Fruit fly (Drosophila melanogaster) whole organism, embryonic: ENCODE results near the gene Ilp4.
A peak's percentile ranks its signal among the peaks of the same experiment; 100 is the strongest.

ENCODE experiments used
- Adf1 ChIP-seq: fragments of 200-800 bp; sonication (Bioruptor generic); IDR thresholded peaks from 2 replicates; pipeline ENCODE4 v1.3.6; 2022; ENCODE audit warnings: missing biosample characterization, missing genetic modification characterization
- CG10267 ChIP-seq: fragments of 200-800 bp; sonication (Bioruptor generic); optimal IDR thresholded peaks from 2 replicates; lab custom pipeline; 2018; ENCODE audit warnings: missing biosample characterization, mild to moderate bottlenecking, missing genetic modification characterization, moderate library complexity
- CG10431 ChIP-seq: fragments of 200-800 bp; sonication (Bioruptor generic); optimal IDR thresholded peaks from 3 replicates; lab custom pipeline; 2018; ENCODE audit warnings: missing biosample characterization, mild to moderate bottlenecking, missing genetic modification characterization
- CG11247 ChIP-seq: fragments of 200-800 bp; sonication (Bioruptor generic); IDR thresholded peaks from 2 replicates; pipeline ENCODE4 v1.3.6; 2022; ENCODE audit warnings: missing biosample characterization, missing genetic modification characterization
- CG11456 ChIP-seq: fragments of 200-800 bp; sonication (Bioruptor generic); IDR thresholded peaks from 3 replicates; pipeline ENCODE4 v1.3.6; 2022; ENCODE audit warnings: missing biosample characterization, missing genetic modification characterization
- CG11695 ChIP-seq: fragments of 200-800 bp; sonication (Bioruptor generic); IDR thresholded peaks from 3 replicates; pipeline ENCODE4 v1.3.6; 2022; ENCODE audit warnings: missing biosample characterization, missing genetic modification characterization
- CG12391 ChIP-seq: fragments of 200-800 bp; sonication (Bioruptor generic); optimal IDR thresholded peaks from 3 replicates; lab custom pipeline; 2018; ENCODE audit warnings: missing biosample characterization, mild to moderate bottlenecking, missing genetic modification characterization, moderate library complexity
- CG13287 ChIP-seq: fragments of 200-800 bp; sonication (Bioruptor generic); IDR thresholded peaks from 2 replicates; pipeline ENCODE4 v1.3.6; 2022; ENCODE audit warnings: missing biosample characterization, missing genetic modification characterization; ENCODE audit not compliant: partially characterized antibody
- CG15514 ChIP-seq: fragments of 200-800 bp; sonication (Bioruptor generic); optimal IDR thresholded peaks from 3 replicates; lab custom pipeline; 2017; ENCODE audit warnings: missing biosample characterization, missing genetic modification characterization, mild to moderate bottlenecking, moderate library complexity, missing genetic modification reagents
- CG17612 ChIP-seq: fragments of 200-800 bp; sonication (Bioruptor generic); IDR thresholded peaks from 2 replicates; pipeline ENCODE4 v1.3.6; 2022; ENCODE audit warnings: missing biosample characterization, missing genetic modification characterization
- CG2120 ChIP-seq: fragments of 200-800 bp; sonication (Bioruptor generic); optimal IDR thresholded peaks from 3 replicates; lab custom pipeline; 2016; ENCODE audit warnings: missing biosample characterization, missing genetic modification characterization
- CG32532 ChIP-seq: fragments of 200-800 bp; sonication (Bioruptor generic); IDR thresholded peaks from 2 replicates; pipeline ENCODE4 v1.3.6; 2022; ENCODE audit warnings: missing biosample characterization, missing genetic modification characterization
- CG3847 ChIP-seq: fragments of 200-800 bp; sonication (Bioruptor generic); IDR thresholded peaks from 2 replicates; pipeline ENCODE4 v1.3.6; 2022; ENCODE audit warnings: missing biosample characterization, missing genetic modification characterization
- CG3995 ChIP-seq: fragments of 200-800 bp; sonication (Bioruptor generic); optimal IDR thresholded peaks from 3 replicates; lab custom pipeline; 2016; ENCODE audit warnings: missing biosample characterization, missing genetic modification characterization
- CG4360 ChIP-seq: fragments of 200-800 bp; sonication (Bioruptor generic); IDR thresholded peaks from 2 replicates; pipeline ENCODE4 v1.3.6; 2022; ENCODE audit warnings: missing biosample characterization, missing genetic modification characterization
- CG4707 ChIP-seq: fragments of 200-800 bp; sonication (Bioruptor generic); optimal IDR thresholded peaks from 2 replicates; lab custom pipeline; 2018; ENCODE audit warnings: missing biosample characterization, mild to moderate bottlenecking, missing genetic modification characterization, moderate library complexity
- CG6813 ChIP-seq: fragments of 200-800 bp; sonication (Bioruptor generic); optimal IDR thresholded peaks from 2 replicates; lab custom pipeline; 2017; ENCODE audit warnings: missing biosample characterization, missing genetic modification characterization, mild to moderate bottlenecking, moderate library complexity, missing genetic modification reagents
- CG7963 ChIP-seq: fragments of 200-800 bp; sonication (Bioruptor generic); IDR thresholded peaks from 3 replicates; pipeline ENCODE4 v1.3.6; 2022; ENCODE audit warnings: missing biosample characterization, missing genetic modification characterization; ENCODE audit not compliant: partially characterized antibody
- CG7987 ChIP-seq: fragments of 200-800 bp; sonication (Bioruptor generic); optimal IDR thresholded peaks from 2 replicates; lab custom pipeline; 2018; ENCODE audit warnings: missing biosample characterization, mild to moderate bottlenecking, missing genetic modification characterization, moderate library complexity
- CG9797 ChIP-seq: fragments of 200-800 bp; sonication (Bioruptor generic); optimal IDR thresholded peaks from 3 replicates; lab custom pipeline; 2018; ENCODE audit warnings: missing biosample characterization, mild to moderate bottlenecking, missing genetic modification characterization
- CrebB ChIP-seq: fragments of 200-800 bp; sonication (Bioruptor generic); optimal IDR thresholded peaks from 3 replicates; lab custom pipeline; 2018; ENCODE audit warnings: missing biosample characterization, mild to moderate bottlenecking, missing genetic modification characterization
- D19A ChIP-seq: fragments of 200-800 bp; optimal IDR thresholded peaks from 3 replicates; lab custom pipeline; 2019; ENCODE audit warnings: missing biosample characterization, mild to moderate bottlenecking, missing genetic modification characterization, moderate library complexity
- ERR ChIP-seq: fragments of 200-800 bp; sonication (Bioruptor generic); optimal IDR thresholded peaks from 2 replicates; lab custom pipeline; 2016; ENCODE audit warnings: missing biosample characterization, missing genetic modification characterization
- Eip74EF ChIP-seq, 2 experiments: fragments of 200-800 bp in 1 of 2; fragments of >200 bp in 1 of 2; sonication (Bioruptor generic) in 1 of 2; optimal IDR thresholded peaks; 2 replicates each; lab custom pipeline; 2017 to 2019; ENCODE audit warnings: missing biosample characterization in 2 of 2, missing genetic modification characterization in 2 of 2, mild to moderate bottlenecking in 1 of 2, moderate library complexity in 1 of 2
- Fer3 ChIP-seq: fragments of 200-800 bp; sonication (Bioruptor generic); optimal IDR thresholded peaks from 2 replicates; lab custom pipeline; 2018; ENCODE audit warnings: missing biosample characterization, mild to moderate bottlenecking, missing genetic modification characterization, moderate library complexity
- HmgZ ChIP-seq: fragments of 200-800 bp; sonication (Bioruptor generic); optimal IDR thresholded peaks from 2 replicates; lab custom pipeline; 2018; ENCODE audit warnings: missing biosample characterization, mild to moderate bottlenecking, missing genetic modification characterization
- Hr51 ChIP-seq, 2 experiments: fragments of 200-800 bp; sonication (Bioruptor generic); optimal IDR thresholded peaks; 2 replicates in 1 of 2; 3 replicates in 1 of 2; lab custom pipeline; 2016 to 2018; ENCODE audit warnings: missing biosample characterization in 2 of 2, missing genetic modification characterization in 2 of 2, mild to moderate bottlenecking in 1 of 2, moderate library complexity in 1 of 2
- Lhr ChIP-seq: fragments of 200-800 bp; sonication (Bioruptor generic); optimal IDR thresholded peaks from 3 replicates; lab custom pipeline; 2017; ENCODE audit warnings: mild to moderate bottlenecking, missing biosample characterization, missing genetic modification reagents, missing genetic modification characterization
- Oaz ChIP-seq: fragments of 200-800 bp; sonication (Bioruptor generic); IDR thresholded peaks from 2 replicates; pipeline ENCODE4 v1.3.6; 2022; ENCODE audit warnings: missing biosample characterization, missing genetic modification characterization
- Ssrp ChIP-seq: fragments of 200-800 bp; sonication (Bioruptor generic); optimal IDR thresholded peaks from 2 replicates; lab custom pipeline; 2018; ENCODE audit warnings: missing biosample characterization, mild to moderate bottlenecking, missing genetic modification characterization, moderate library complexity
- chinmo ChIP-seq: fragments of 200-800 bp; sonication (Bioruptor generic); IDR thresholded peaks from 4 replicates; pipeline ENCODE4 v1.3.6; 2022; ENCODE audit warnings: missing biosample characterization, missing genetic modification characterization; ENCODE audit not compliant: partially characterized antibody
- ci ChIP-seq: fragments of 200-800 bp; sonication (Bioruptor generic); IDR thresholded peaks from 3 replicates; pipeline ENCODE4 v1.3.6; 2022; ENCODE audit warnings: missing biosample characterization, missing genetic modification characterization
- dati ChIP-seq: fragments of 200-800 bp; sonication (Bioruptor generic); IDR thresholded peaks from 2 replicates; pipeline ENCODE4 v1.3.6; 2022; ENCODE audit warnings: missing biosample characterization, missing genetic modification characterization
- dmrt99B ChIP-seq: fragments of 200-800 bp; sonication (Bioruptor generic); optimal IDR thresholded peaks from 2 replicates; lab custom pipeline; 2018; ENCODE audit warnings: missing biosample characterization, mild to moderate bottlenecking, missing genetic modification characterization, moderate library complexity
- dpn ChIP-seq, 2 experiments: fragments of 200-800 bp; sonication (Bioruptor generic); optimal IDR thresholded peaks; 3 replicates each; lab custom pipeline; 2016; ENCODE audit warnings: missing biosample characterization in 2 of 2, missing genetic modification characterization in 2 of 2
- ems ChIP-seq: fragments of 200-800 bp; sonication (Bioruptor generic); optimal IDR thresholded peaks from 3 replicates; lab custom pipeline; 2016; ENCODE audit warnings: missing biosample characterization, missing genetic modification characterization
- exex ChIP-seq: fragments of 200-800 bp; sonication (Bioruptor generic); optimal IDR thresholded peaks from 4 replicates; lab custom pipeline; 2018; ENCODE audit warnings: missing biosample characterization, mild to moderate bottlenecking, missing genetic modification characterization, moderate library complexity
- gcm ChIP-seq: fragments of 200-800 bp; sonication (Bioruptor generic); optimal IDR thresholded peaks from 2 replicates; lab custom pipeline; 2019; ENCODE audit warnings: missing biosample characterization, mild to moderate bottlenecking, missing genetic modification characterization, moderate library complexity
- gro ChIP-seq: fragments of 200-800 bp; sonication (Bioruptor generic); optimal IDR thresholded peaks from 2 replicates; lab custom pipeline; 2016; ENCODE audit warnings: missing biosample characterization, missing genetic modification characterization
- kah ChIP-seq: fragments of 200-800 bp; sonication (Bioruptor generic); optimal IDR thresholded peaks from 2 replicates; lab custom pipeline; 2018; ENCODE audit warnings: missing biosample characterization, mild to moderate bottlenecking, missing genetic modification characterization
- mam ChIP-seq: fragments of 200-800 bp; sonication (Bioruptor generic); optimal IDR thresholded peaks from 3 replicates; lab custom pipeline; 2016; ENCODE audit warnings: missing biosample characterization, missing genetic modification characterization
- onecut ChIP-seq: fragments of 200-800 bp; sonication (Bioruptor generic); IDR thresholded peaks from 2 replicates; pipeline ENCODE4 v1.3.6; 2022; ENCODE audit warnings: missing biosample characterization, missing genetic modification characterization
- row ChIP-seq: fragments of 200-800 bp; sonication (Bioruptor generic); IDR thresholded peaks from 3 replicates; pipeline ENCODE4 v1.3.6; 2022; ENCODE audit warnings: missing biosample characterization, missing genetic modification characterization
- sens ChIP-seq: fragments of 200-800 bp; sonication (Bioruptor generic); peaks from one replicate; lab custom pipeline; 2016; ENCODE audit warnings: missing biosample characterization, missing genetic modification characterization
- so ChIP-seq: fragments of 200-800 bp; sonication (Bioruptor generic); IDR thresholded peaks from 3 replicates; pipeline ENCODE4 v1.3.6; 2022; ENCODE audit warnings: missing biosample characterization, missing genetic modification characterization
- unpg ChIP-seq: fragments of 200-800 bp; sonication (Bioruptor generic); optimal IDR thresholded peaks from 3 replicates; lab custom pipeline; 2018; ENCODE audit warnings: missing biosample characterization, mild to moderate bottlenecking, missing genetic modification characterization, moderate library complexity
- wek ChIP-seq: fragments of 200-800 bp; sonication (Bioruptor generic); optimal IDR thresholded peaks from 3 replicates; lab custom pipeline; 2018; ENCODE audit warnings: missing biosample characterization, mild to moderate bottlenecking, missing genetic modification characterization, moderate library complexity
- zf30C ChIP-seq: fragments of 200-800 bp; sonication (Bioruptor generic); optimal IDR thresholded peaks from 3 replicates; lab custom pipeline; 2018; ENCODE audit warnings: missing biosample characterization, mild to moderate bottlenecking, missing genetic modification characterization

The Ilp4 gene

DNA sequence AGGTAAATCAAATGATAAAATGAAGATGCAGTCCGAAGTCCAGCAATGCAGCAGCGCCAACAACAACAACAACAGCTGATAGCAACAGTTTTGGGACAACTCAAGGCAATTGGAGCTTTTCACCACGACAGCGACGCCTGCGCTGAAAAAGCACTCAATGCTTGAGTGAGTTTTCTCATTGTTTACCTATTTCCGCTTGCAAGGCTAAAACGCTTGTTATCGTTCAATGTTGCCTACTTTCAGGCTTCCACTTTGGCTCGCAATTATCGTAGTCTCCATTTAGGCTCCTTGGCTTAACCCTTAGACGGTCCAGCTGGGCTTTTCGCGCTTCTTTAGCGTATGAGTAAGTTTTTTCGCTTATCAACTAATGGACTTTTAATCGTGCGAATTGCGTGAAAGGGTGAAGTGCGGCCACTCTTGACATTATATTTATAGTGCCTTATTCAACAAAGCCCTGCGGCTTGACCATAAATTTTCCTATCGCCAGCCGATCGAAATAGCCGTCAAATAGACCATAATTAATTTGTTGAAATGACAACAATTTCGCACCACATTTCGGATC, 41.9 kb downstream of the Ilp4 start (continued):
- TF ChIP-seq gro (GFP tag; lab: Kevin White, UChicago), result peak; percentile 25
- TF ChIP-seq CrebB (tag; lab: Kevin White, UChicago), result peak; percentile 31
- peak; percentile 3 for TF ChIP-seq CG15514 (GFP tag; lab: Kevin White, UChicago)
- no peak for TF ChIP-seq Ssrp (tag; lab: Kevin White, UChicago)
- TF ChIP-seq onecut (GFP tag; lab: Robert Waterston, UW), result peak; percentile 21; the same call in 1 of the 2 replicates
- no peak for TF ChIP-seq dmrt99B (tag; lab: Kevin White, UChicago)
- no peak for TF ChIP-seq zf30C
- TF ChIP-seq CG6813, result peak; percentile 46
- TF ChIP-seq CG12391 (tag; lab: Kevin White, UChicago), result peak; percentile 7
- 0 out of 3 replicates have a peak, but pooled peaks have one; percentile 15 for TF ChIP-seq CG11695 (GFP tag; lab: Robert Waterston, UW)
- TF ChIP-seq CG3847, result no peak
- TF ChIP-seq CG7963 (GFP tag; lab: Robert Waterston, UW), result no peak
- no peak for TF ChIP-seq D19A (tag; lab: Kevin White, UChicago)
- TF ChIP-seq Fer3 (tag; lab: Kevin White, UChicago), result peak; percentile 15
- peak; percentile 15 for TF ChIP-seq Lhr
- TF ChIP-seq CG4707 (GFP tag; lab: Kevin White, UChicago), result peak; percentile 27
- TF ChIP-seq dati (GFP tag; lab: Robert Waterston, UW), result no peak
- peak; percentile 20 for TF ChIP-seq ERR (GFP tag; lab: Kevin White, UChicago)
- peak; percentile 46 for TF ChIP-seq CG7987
- no peak for TF ChIP-seq CG10431 (GFP tag; lab: Kevin White, UChicago)
- peak; percentile 7 for TF ChIP-seq kah (GFP tag; lab: Kevin White, UChicago)
- peak in 1 of 2 experiments; percentile 17 for TF ChIP-seq dpn (GFP tag; optimal IDR thresholded peaks at IDR 0.05; lab: Kevin White, UChicago)
- TF ChIP-seq CG3995 (GFP tag; lab: Kevin White, UChicago), result no peak
- peak; percentile 28 for TF ChIP-seq ems
- peak; percentile 73 for TF ChIP-seq HmgZ (tag; lab: Kevin White, UChicago)
- TF ChIP-seq CG10267 (tag; lab: Kevin White, UChicago), result no peak
- no peak for TF ChIP-seq CG2120 (GFP tag; lab: Kevin White, UChicago)
- TF ChIP-seq unpg (GFP tag; lab: Kevin White, UChicago), result peak; percentile 6
- 0 out of 2 replicates have a peak, but pooled peaks have one; percentile 8 for TF ChIP-seq CG11247 (GFP tag; lab: Robert Waterston, UW)
- peak; percentile 55; the same call in 1 of the 2 replicates for TF ChIP-seq Adf1 (GFP tag; lab: Robert Waterston, UW)
- peak; percentile 24; the same call in 1 of the 2 replicates for TF ChIP-seq CG13287 (GFP tag; lab: Robert Waterston, UW)
- TF ChIP-seq Eip74EF (GFP tag; optimal IDR thresholded peaks at IDR 0.05; lab: Kevin White, UChicago), result peak in 1 of 2 experiments; percentile 40
- no peak for TF ChIP-seq CG9797 (GFP tag; lab: Kevin White, UChicago)
- no peak for TF ChIP-seq mam (GFP tag; lab: Kevin White, UChicago)
- TF ChIP-seq so, result peak; percentile 48; the same call in 1 of the 3 replicates
- TF ChIP-seq CG4360 (GFP tag; lab: Robert Waterston, UW), result peak; percentile 46; the same call in 1 of the 2 replicates
- peak; percentile 100 for TF ChIP-seq exex (tag; lab: Kevin White, UChicago)
- peak; percentile 12 for TF ChIP-seq wek (GFP tag; lab: Kevin White, UChicago)
- peak; percentile 82; the same call in 2 of the 4 replicates for TF ChIP-seq chinmo (GFP tag; lab: Robert Waterston, UW)
- peak; percentile 43; the same call in 2 of the 3 replicates for TF ChIP-seq row (GFP tag; lab: Robert Waterston, UW)
- 0 out of 2 replicates have a peak, but pooled peaks have one; percentile 21 for TF ChIP-seq CG32532 (GFP tag; lab: Robert Waterston, UW)
- TF ChIP-seq gcm (GFP tag; lab: Kevin White, UChicago), result no peak
- TF ChIP-seq Oaz (GFP tag; lab: Robert Waterston, UW), result no peak
- TF ChIP-seq ci (GFP tag; lab: Robert Waterston, UW), result peak; percentile 83
- TF ChIP-seq CG11456 (GFP tag; lab: Robert Waterston, UW), result 0 out of 3 replicates have a peak, but pooled peaks have one; percentile 10
- TF ChIP-seq sens (GFP tag; lab: Kevin White, UChicago), result peak; percentile 79
- peak in 1 of 2 experiments; percentile 18 for TF ChIP-seq Hr51 (GFP tag; optimal IDR thresholded peaks at IDR 0.05; lab: Kevin White, UChicago)
- TF ChIP-seq CG17612 (GFP tag; lab: Robert Waterston, UW), result no peak
